Fruit fly (Drosophila melanogaster): Measurements from ENCODE around the gene Sfp24C1.

Gene Sfp24C1

DNA sequence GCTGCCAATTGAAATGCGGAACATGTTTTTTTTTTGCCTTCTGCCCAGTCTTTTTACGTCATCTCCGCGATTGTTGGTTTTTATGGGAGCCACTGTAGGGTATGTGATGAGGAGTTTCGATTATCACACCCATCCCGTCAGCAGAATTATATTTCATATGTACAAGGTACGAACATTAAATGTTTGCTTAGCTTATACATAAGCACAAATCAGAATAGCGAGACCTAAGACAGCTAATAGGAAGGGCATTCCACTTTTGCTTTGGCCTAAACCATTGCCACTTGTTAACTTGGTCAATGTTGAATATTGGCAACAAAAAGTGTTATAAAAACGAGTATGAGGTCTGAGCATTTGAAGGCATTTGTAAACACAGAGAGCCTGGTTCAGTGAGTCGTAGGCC is 2.8 kb downstream of the Sfp24C1 start, which contains the start of gene CG2816 (continued):
- TF ChIP-seq CG2116 (GFP tag; optimal IDR thresholded peaks at IDR 0.05), result no peak
- TF ChIP-seq jigr1 (GFP tag; IDR thresholded peaks at IDR 0.05), result no peak
- TF ChIP-seq dan (GFP tag; IDR thresholded peaks at IDR 0.05), result no peak
- TF ChIP-seq ATbp (GFP tag; optimal IDR thresholded peaks at IDR 0.05), result no peak
- peak; percentile 9 for TF ChIP-seq Fer1 (GFP tag; optimal IDR thresholded peaks at IDR 0.05)
- peak; percentile 88 for TF ChIP-seq pho (GFP tag; optimal IDR thresholded peaks at IDR 0.05)
- no peak for TF ChIP-seq CG14860 (GFP tag; IDR thresholded peaks at IDR 0.05; ENCODE audit: partially characterized antibody)
- TF ChIP-seq CG17829 (tag; optimal IDR thresholded peaks at IDR 0.05), result no peak
- no peak for TF ChIP-seq CG10979 (tag; optimal IDR thresholded peaks at IDR 0.05)
- no peak for TF ChIP-seq p53 (GFP tag; optimal IDR thresholded peaks at IDR 0.05)
- TF ChIP-seq Bgb (GFP tag; IDR thresholded peaks at IDR 0.05; ENCODE audit: partially characterized antibody), result no peak
- no peak for TF ChIP-seq Sin3A (optimal IDR thresholded peaks at IDR 0.05)
- TF ChIP-seq esg (GFP tag; conservative IDR thresholded peaks at IDR 0.05), result peak; percentile 67
- TF ChIP-seq dati (GFP tag; IDR thresholded peaks at IDR 0.05), result no peak
- TF ChIP-seq YL-1 (GFP tag; optimal IDR thresholded peaks at IDR 0.05), result no peak
- no peak for TF ChIP-seq usp (GFP tag; optimal IDR thresholded peaks at IDR 0.05)
- TF ChIP-seq fu2 (GFP tag; optimal IDR thresholded peaks at IDR 0.05), result peak; percentile 88
- TF ChIP-seq gsb (GFP tag; IDR thresholded peaks at IDR 0.05), result 0 out of 2 replicates have a peak, but pooled peaks have one; percentile 17
- no peak for TF ChIP-seq CG31388 (GFP tag; optimal IDR thresholded peaks at IDR 0.05)
- peak; percentile 83 for TF ChIP-seq Dip3 (GFP tag; optimal IDR thresholded peaks at IDR 0.05)
- peak; percentile 63 to 79 for TF ChIP-seq dpn (GFP tag; optimal IDR thresholded peaks at IDR 0.05)
- no peak for TF ChIP-seq crol (GFP tag; IDR thresholded peaks at IDR 0.05)
- no peak for TF ChIP-seq nerfin-1 (tag; optimal IDR thresholded peaks at IDR 0.05)
- TF ChIP-seq emc (GFP tag; optimal IDR thresholded peaks at IDR 0.05), result no peak
- TF ChIP-seq nerfin-2 (GFP tag; IDR thresholded peaks at IDR 0.05; ENCODE audit: partially characterized antibody), result no peak
- no peak for TF ChIP-seq CG3407 (GFP tag; optimal IDR thresholded peaks at IDR 0.05)
- peak in 1 of 2 experiments; percentile 28 for TF ChIP-seq eve (GFP tag; optimal IDR thresholded peaks at IDR 0.05)
- TF ChIP-seq CG15269 (tag; optimal IDR thresholded peaks at IDR 0.05), result peak; percentile 79
- no peak for TF ChIP-seq CG1792 (GFP tag; optimal IDR thresholded peaks at IDR 0.05)
- no peak for TF ChIP-seq CG3065 (GFP tag; optimal IDR thresholded peaks at IDR 0.05)
- TF ChIP-seq CG30431 (GFP tag; optimal IDR thresholded peaks at IDR 0.05), result peak; percentile 6
- TF ChIP-seq Abd-B (GFP tag; optimal IDR thresholded peaks at IDR 0.05), result peak; percentile 65
- TF ChIP-seq CG10565 (GFP tag; optimal IDR thresholded peaks at IDR 0.05), result no peak
- no peak for TF ChIP-seq CG13287 (GFP tag; IDR thresholded peaks at IDR 0.05; ENCODE audit: partially characterized antibody)
- peak; percentile 76; the same call in 2 of the 3 replicates for TF ChIP-seq CG2889 (GFP tag; IDR thresholded peaks at IDR 0.05)
- no peak for TF ChIP-seq kni (GFP tag; optimal IDR thresholded peaks at IDR 0.05)
- TF ChIP-seq CrebB (tag; optimal IDR thresholded peaks at IDR 0.05), result peak; percentile 70
- TF ChIP-seq pnt (GFP tag; optimal IDR thresholded peaks at IDR 0.05), result no peak
- TF ChIP-seq HmgZ (tag; optimal IDR thresholded peaks at IDR 0.05), result peak; percentile 40
- TF ChIP-seq CG1603 (tag; optimal IDR thresholded peaks at IDR 0.05), result peak; percentile 51
- no peak for TF ChIP-seq gcm (GFP tag; optimal IDR thresholded peaks at IDR 0.05)
- TF ChIP-seq dmrt99B (tag; optimal IDR thresholded peaks at IDR 0.05), result peak; percentile 48
- TF ChIP-seq Ptx1 (GFP tag; IDR thresholded peaks at IDR 0.05), result peak; percentile 85
- peak; percentile 28 for TF ChIP-seq scrt (GFP tag; optimal IDR thresholded peaks at IDR 0.05)
- TF ChIP-seq CG3838 (GFP tag; optimal IDR thresholded peaks at IDR 0.05), result no peak
- TF ChIP-seq CG3995 (GFP tag; optimal IDR thresholded peaks at IDR 0.05), result peak; percentile 28
- no peak for TF ChIP-seq stc (GFP tag; IDR thresholded peaks at IDR 0.05)
- no peak for TF ChIP-seq CG13123 (GFP tag; optimal IDR thresholded peaks at IDR 0.05)
- no peak for TF ChIP-seq Dll (GFP tag; IDR thresholded peaks at IDR 0.05; ENCODE audit: partially characterized antibody)
- TF ChIP-seq CG18262 (tag; optimal IDR thresholded peaks at IDR 0.05), result no peak
- peak; percentile 22 for TF ChIP-seq CG8089 (GFP tag; optimal IDR thresholded peaks at IDR 0.05)
- TF ChIP-seq CG32532 (GFP tag; IDR thresholded peaks at IDR 0.05), result peak; percentile 70
